Fruit fly (Drosophila melanogaster) whole organism, pupa: ENCODE measurements around the gene AdipoR.

Source experiments
- CG12605 ChIP-seq: fragments of 200-800 bp; sonication (Bioruptor generic); IDR thresholded peaks from 2 replicates; pipeline ENCODE4 v1.3.6; 2022; ENCODE audit warnings: missing biosample characterization, missing genetic modification characterization
- CG4496 ChIP-seq: fragments of 200-800 bp; sonication (Bioruptor generic); IDR thresholded peaks from 3 replicates; pipeline ENCODE4 v1.3.6; 2022; ENCODE audit warnings: missing biosample characterization, missing genetic modification characterization
- Ets98B ChIP-seq: fragments of 200-800 bp; sonication (Bioruptor generic); IDR thresholded peaks from 2 replicates; pipeline ENCODE4 v1.3.6; 2022; ENCODE audit warnings: missing biosample characterization, missing genetic modification characterization

DNA sequence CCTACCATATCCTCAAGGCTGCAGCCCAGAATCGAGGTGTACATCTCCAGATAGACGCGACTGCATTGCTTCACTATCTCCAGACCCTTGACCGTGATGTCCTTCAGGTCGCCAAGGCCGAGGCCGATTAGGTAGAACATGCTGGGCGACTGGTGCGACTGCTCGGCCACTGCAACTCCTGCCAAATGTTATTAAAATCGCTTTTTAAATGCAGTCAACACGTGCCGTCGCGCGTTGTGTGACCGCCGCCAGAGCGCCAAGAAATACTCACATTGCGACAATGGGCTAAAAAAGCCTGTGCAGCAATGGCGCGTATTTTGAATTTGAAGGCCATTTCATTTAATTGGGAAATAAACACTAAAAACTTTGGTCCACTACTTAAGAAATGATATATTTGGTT lies 35.3 kb upstream of the AdipoR start, which contains the start of gene Dph5:
- TF ChIP-seq CG4496 (GFP tag; lab: Robert Waterston, UW) (no peak), CG12605 (GFP tag; lab: Robert Waterston, UW) (no peak), Ets98B (no peak)
